Worm (Caenorhabditis elegans) whole organism, L1 larva: ENCODE data around the gene srh-15.

Experiments
- C04F5.9 ChIP-seq: sonication (generic microtip); optimal IDR thresholded peaks from 2 replicates; lab custom pipeline; 2016; ENCODE audit warnings: missing genetic modification characterization, missing compliant biosample characterization
- Y116A8C.19 ChIP-seq: sonication (generic microtip); optimal IDR thresholded peaks from 2 replicates; lab custom pipeline; 2016; ENCODE audit warnings: missing compliant biosample characterization, missing genetic modification characterization, borderline replicate concordance
- ama-1 ChIP-seq: fragments of 150-350 bp; optimal IDR thresholded peaks from 2 replicates; lab custom pipeline; 2014
- ces-1 ChIP-seq: fragments of 150-350 bp; optimal IDR thresholded peaks from 2 replicates; lab custom pipeline; 2014; ENCODE audit warnings: missing biosample characterization, missing genetic modification reagents, missing genetic modification characterization
- lin-35 ChIP-seq, 2 experiments: fragments of 150-350 bp; optimal IDR thresholded peaks; 2 replicates each; lab custom pipeline; 2014; ENCODE audit warnings: missing biosample characterization in 2 of 2, missing genetic modification characterization in 2 of 2, missing genetic modification reagents in 2 of 2
- nhr-12 ChIP-seq: sonication (generic microtip); optimal IDR thresholded peaks from 2 replicates; lab custom pipeline; 2017; ENCODE audit warnings: missing biosample characterization, missing genetic modification characterization
- nhr-76 ChIP-seq: sonication (generic microtip); optimal IDR thresholded peaks from 2 replicates; lab custom pipeline; 2017; ENCODE audit warnings: missing biosample characterization, missing genetic modification characterization
- tlp-1 ChIP-seq: fragments of 150-350 bp; optimal IDR thresholded peaks from 2 replicates; lab custom pipeline; 2014; ENCODE audit warnings: missing biosample characterization, missing genetic modification characterization
- unc-130 ChIP-seq: fragments of 150-350 bp; optimal IDR thresholded peaks from 2 replicates; lab custom pipeline; 2017; ENCODE audit warnings: missing biosample characterization, missing genetic modification characterization, inconsistent platforms
- unc-86 ChIP-seq: sonication (generic microtip); optimal IDR thresholded peaks from 2 replicates; lab custom pipeline; 2016; ENCODE audit warnings: missing genetic modification characterization, missing compliant biosample characterization
- unc-98 ChIP-seq: fragments of 200-800 bp; sonication (Bioruptor generic); IDR thresholded peaks from 2 replicates; pipeline ENCODE4 v1.3.6; 2022; ENCODE audit warnings: missing genetic modification characterization, missing compliant biosample characterization

DNA sequence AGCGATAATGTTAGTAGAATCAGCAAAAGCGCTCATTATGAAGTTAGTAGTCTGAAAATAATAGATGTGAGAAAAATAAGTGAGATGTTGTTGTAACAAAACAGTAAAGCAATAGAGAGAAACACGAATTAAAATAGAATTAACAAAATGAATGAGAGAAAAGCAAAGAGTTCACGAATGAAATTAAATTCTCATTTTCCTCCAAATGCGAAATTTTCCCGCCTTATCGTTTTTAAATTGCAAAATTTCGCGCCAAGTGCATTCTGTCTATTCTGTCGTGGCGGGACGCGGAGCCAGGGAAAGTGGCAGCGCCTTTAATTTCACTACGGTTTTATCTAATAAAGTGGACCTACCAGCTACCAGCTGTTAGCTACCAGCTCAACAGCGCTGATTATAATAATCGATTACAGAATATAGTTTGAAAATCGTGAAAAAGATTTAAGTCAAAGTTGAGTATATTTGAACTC lies 8.5 kb upstream of the srh-15 start, which contains the start of gene nasp-2:
- TF ChIP-seq ama-1 (lab: Kevin White, UChicago): no peak
- TF ChIP-seq unc-86 (tag; lab: Kevin White, UChicago): no peak
- TF ChIP-seq unc-130 (tag; lab: Kevin White, UChicago): no peak
- peak; percentile 71 to 90 for TF ChIP-seq lin-35 (GFP tag; optimal IDR thresholded peaks at IDR 0.05; lab: Kevin White, UChicago)
- TF ChIP-seq nhr-76 (tag; lab: Kevin White, UChicago): no peak
- no peak for TF ChIP-seq ces-1
- TF ChIP-seq unc-98: no peak
- TF ChIP-seq tlp-1 (tag; lab: Kevin White, UChicago): no peak
- TF ChIP-seq nhr-12: no peak
- TF ChIP-seq C04F5.9: no peak
- no peak for TF ChIP-seq Y116A8C.19 (tag; lab: Kevin White, UChicago)
